Fruit fly (Drosophila melanogaster) whole organism, prepupa: ENCODE measurements around the gene Arfip.

Source experiments
- CG16779 ChIP-seq: fragments of 200-800 bp; sonication (Bioruptor generic); optimal IDR thresholded peaks from 3 replicates; lab custom pipeline; 2017; ENCODE audit warnings: missing biosample characterization, mild to moderate bottlenecking, missing genetic modification characterization
- CG6163 ChIP-seq: fragments of 200-800 bp; sonication (Bioruptor generic); IDR thresholded peaks from 3 replicates; pipeline ENCODE4 v1.3.6; 2022; ENCODE audit warnings: missing biosample characterization, missing genetic modification characterization
- CG6808 ChIP-seq: fragments of 200-800 bp; sonication (Bioruptor generic); optimal IDR thresholded peaks from 3 replicates; lab custom pipeline; 2017; ENCODE audit warnings: missing biosample characterization, missing genetic modification characterization, mild to moderate bottlenecking, moderate library complexity, missing genetic modification reagents
- CG6854 ChIP-seq: fragments of 200-800 bp; sonication (Bioruptor generic); optimal IDR thresholded peaks from 2 replicates; lab custom pipeline; 2017; ENCODE audit warnings: missing biosample characterization, mild to moderate bottlenecking, missing genetic modification characterization
- CG8119 ChIP-seq: fragments of 200-800 bp; sonication (Bioruptor generic); IDR thresholded peaks from 3 replicates; pipeline ENCODE4 v1.3.6; 2022; ENCODE audit warnings: missing biosample characterization, missing genetic modification characterization
- Gug ChIP-seq: fragments of 200-800 bp; sonication (Bioruptor generic); IDR thresholded peaks from 2 replicates; pipeline ENCODE4 v1.3.6; 2022; ENCODE audit warnings: missing biosample characterization, missing genetic modification characterization
- Sox15 ChIP-seq: fragments of 200-800 bp; sonication (Bioruptor generic); optimal IDR thresholded peaks from 3 replicates; lab custom pipeline; 2016; ENCODE audit warnings: missing biosample characterization, missing genetic modification characterization
- fd59A ChIP-seq: fragments of 200-800 bp; sonication (Bioruptor generic); optimal IDR thresholded peaks from 2 replicates; lab custom pipeline; 2017; ENCODE audit warnings: missing biosample characterization, mild to moderate bottlenecking, missing genetic modification characterization, missing genetic modification reagents
- lz ChIP-seq: fragments of 200-800 bp; sonication (Bioruptor generic); optimal IDR thresholded peaks from 3 replicates; lab custom pipeline; 2016; ENCODE audit warnings: missing biosample characterization, missing genetic modification characterization
- salr ChIP-seq, 2 experiments: fragments of 200-800 bp; sonication (Bioruptor generic); optimal IDR thresholded peaks; 3 replicates each; lab custom pipeline; 2016 to 2018; ENCODE audit warnings: missing biosample characterization in 2 of 2, missing genetic modification characterization in 2 of 2, mild to moderate bottlenecking in 1 of 2
- ss ChIP-seq, 2 experiments: fragments of 200-800 bp; sonication (Bioruptor generic); optimal IDR thresholded peaks; 2 replicates in 1 of 2; 3 replicates in 1 of 2; lab custom pipeline; 2017 to 2018; ENCODE audit warnings: mild to moderate bottlenecking in 2 of 2, missing biosample characterization in 2 of 2, missing genetic modification characterization in 2 of 2, moderate library complexity in 1 of 2
- svp ChIP-seq: fragments of 200-800 bp; sonication (Bioruptor generic); peaks from one replicate; lab custom pipeline; 2016; ENCODE audit warnings: missing biosample characterization, missing genetic modification characterization

DNA sequence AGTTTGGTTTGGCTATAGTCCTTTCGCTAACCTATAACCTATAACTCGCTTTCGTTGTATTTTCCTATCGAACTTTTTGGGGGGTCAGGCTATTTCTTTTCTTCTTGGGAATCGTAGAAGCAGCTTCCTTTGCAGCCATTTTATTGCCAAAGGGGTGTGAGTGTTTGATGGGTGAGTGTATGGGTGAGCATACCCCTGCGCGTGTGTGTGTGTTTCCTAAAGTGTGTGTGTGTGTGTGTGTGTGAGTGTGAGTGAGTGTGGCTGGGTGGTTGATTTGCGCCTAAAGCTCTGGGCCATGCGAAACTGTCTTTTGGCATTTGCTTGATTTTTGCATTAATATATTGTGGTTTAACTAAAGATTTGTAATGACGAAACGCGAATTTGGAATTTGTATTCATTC lies 19.0 kb upstream of the Arfip start:
- no peak for TF ChIP-seq salr (GFP tag; optimal IDR thresholded peaks at IDR 0.05; lab: Kevin White, UChicago)
- no peak for TF ChIP-seq svp (GFP tag; lab: Kevin White, UChicago)
- TF ChIP-seq CG16779 (tag; lab: Kevin White, UChicago): no peak
- TF ChIP-seq CG6808: no peak
- no peak for TF ChIP-seq Sox15
- no peak for TF ChIP-seq Gug (GFP tag; lab: Robert Waterston, UW)
- TF ChIP-seq CG8119: no peak
- no peak for TF ChIP-seq CG6854 (GFP tag; lab: Kevin White, UChicago)
- TF ChIP-seq fd59A: no peak
- TF ChIP-seq lz (GFP tag; lab: Kevin White, UChicago): no peak
- TF ChIP-seq CG6163 (GFP tag; lab: Robert Waterston, UW): no peak
- TF ChIP-seq ss (GFP tag; optimal IDR thresholded peaks at IDR 0.05; lab: Kevin White, UChicago): no peak
